Fruit fly (Drosophila melanogaster): ENCODE measurements around the gene CG17490.
A peak's percentile ranks its signal among the peaks of the same experiment; 100 is the strongest.

CG17490 gene

dm6 chr2L:22537368-22537767 lies at the start of gene CG17490:
Gene CG17490, plus strand, starts transcription at chr2L:22537668.
- TF ChIP-seq CG2116 (GFP tag; optimal IDR thresholded peaks at IDR 0.05) (no peak), CG43689 (GFP tag; IDR thresholded peaks at IDR 0.05) (no peak), bigmax (GFP tag; optimal IDR thresholded peaks at IDR 0.05) (no peak), Camta (GFP tag; optimal IDR thresholded peaks at IDR 0.05) (no peak), Hmr (GFP tag; optimal IDR thresholded peaks at IDR 0.05) (no peak), NC2α (GFP tag; optimal IDR thresholded peaks at IDR 0.05) (no peak), ro (GFP tag; IDR thresholded peaks at IDR 0.05) (no peak), CG5180 (GFP tag; optimal IDR thresholded peaks at IDR 0.05) (no peak), peb (GFP tag; IDR thresholded peaks at IDR 0.05) (no peak), D19B (GFP tag; optimal IDR thresholded peaks at IDR 0.05) (no peak), CG9797 (GFP tag; optimal IDR thresholded peaks at IDR 0.05) (no peak), Ravus (GFP tag; IDR thresholded peaks at IDR 0.05) (no peak), CG17829 (tag; optimal IDR thresholded peaks at IDR 0.05) (no peak)

dm6 chr2L:22536488-22537041 lies 903 bp upstream of the CG17490 start, which contains the start of gene RpL5:
Gene RpL5, minus strand, starts transcription at chr2L:22536884.
- TF ChIP-seq Fer1 (GFP tag; optimal IDR thresholded peaks at IDR 0.05) (no peak), CG1603 (tag; optimal IDR thresholded peaks at IDR 0.05) (peak; percentile 100), CG6654 (GFP tag; optimal IDR thresholded peaks at IDR 0.05) (no peak), CG7271 (tag; optimal IDR thresholded peaks at IDR 0.05) (peak; percentile 77), p53 (GFP tag; optimal IDR thresholded peaks at IDR 0.05) (peak; percentile 38), MESR4 (GFP tag; optimal IDR thresholded peaks at IDR 0.05) (peak; percentile 85), nmo (GFP tag; optimal IDR thresholded peaks at IDR 0.05) (peak; percentile 74), CG42726 (GFP tag; IDR thresholded peaks at IDR 0.05; ENCODE audit: partially characterized antibody) (no peak), CG10267 (tag; optimal IDR thresholded peaks at IDR 0.05) (peak; percentile 22), CG7357 (GFP tag; IDR thresholded peaks at IDR 0.05) (peak; percentile 96), CG17361 (GFP tag; IDR thresholded peaks at IDR 0.05) (peak; percentile 73), lilli (GFP tag; optimal IDR thresholded peaks at IDR 0.05) (peak; percentile 6), Nf-YB (GFP tag; optimal IDR thresholded peaks at IDR 0.05) (no peak), ems (GFP tag; optimal IDR thresholded peaks at IDR 0.05) (no peak), CG30403 (GFP tag; optimal IDR thresholded peaks at IDR 0.05) (peak; percentile 9), Ets97D (GFP tag; optimal IDR thresholded peaks at IDR 0.05) (peak; percentile 98), CG6254 (GFP tag; optimal IDR thresholded peaks at IDR 0.05) (no peak), Hmr (GFP tag; optimal IDR thresholded peaks at IDR 0.05) (peak; percentile 63), Bteb2 (GFP tag; optimal IDR thresholded peaks at IDR 0.05) (peak; percentile 13), CG3281 (GFP tag; optimal IDR thresholded peaks at IDR 0.05) (peak; percentile 26), NfI (GFP tag; optimal IDR thresholded peaks at IDR 0.05) (peak; percentile 42), CG10366 (GFP tag; IDR thresholded peaks at IDR 0.05) (peak; percentile 29; the same call in 1 of the 2 replicates), chif (GFP tag; optimal IDR thresholded peaks at IDR 0.05) (peak in 1 of 2 experiments; percentile 12), nerfin-2 (GFP tag; IDR thresholded peaks at IDR 0.05; ENCODE audit: partially characterized antibody) (no peak), Kr (GFP tag; optimal IDR thresholded peaks at IDR 0.05) (no peak), CG13296 (GFP tag; optimal IDR thresholded peaks at IDR 0.05) (peak; percentile 4), Oli (tag; optimal IDR thresholded peaks at IDR 0.05) (peak; percentile 11), Hsf (GFP tag; optimal IDR thresholded peaks at IDR 0.05) (peak; percentile 40), CG12299 (tag; optimal IDR thresholded peaks at IDR 0.05) (no peak), pb (GFP tag; optimal IDR thresholded peaks at IDR 0.05) (no peak), fd102C (GFP tag; optimal IDR thresholded peaks at IDR 0.05) (peak; percentile 14), CG12659 (GFP tag; optimal IDR thresholded peaks at IDR 0.05) (peak; percentile 68), ewg (GFP tag; optimal IDR thresholded peaks at IDR 0.05) (no peak), grn (GFP tag; optimal IDR thresholded peaks at IDR 0.05) (no peak), CG15696 (tag; optimal IDR thresholded peaks at IDR 0.05) (peak; percentile 11), CG33213 (GFP tag; optimal IDR thresholded peaks at IDR 0.05) (peak; percentile 75), Abd-B (GFP tag; optimal IDR thresholded peaks at IDR 0.05) (peak; percentile 82)

Data from whole organism, embryonic.